Fruit fly (Drosophila melanogaster) whole organism, embryonic: ENCODE data around the gene Spase25.
A peak's percentile ranks its signal among the peaks of the same experiment; 100 is the strongest.

ENCODE experiments used
- Adf1 ChIP-seq: fragments of 200-800 bp; sonication (Bioruptor generic); IDR thresholded peaks from 2 replicates; pipeline ENCODE4 v1.3.6; 2022; ENCODE audit warnings: missing biosample characterization, missing genetic modification characterization
- CG10366 ChIP-seq: fragments of 200-800 bp; sonication (Bioruptor generic); IDR thresholded peaks from 2 replicates; pipeline ENCODE4 v1.3.6; 2022; ENCODE audit warnings: missing biosample characterization, missing genetic modification characterization
- CG10979 ChIP-seq: fragments of 200-800 bp; sonication (Bioruptor generic); optimal IDR thresholded peaks from 2 replicates; lab custom pipeline; 2018; ENCODE audit warnings: missing biosample characterization, mild to moderate bottlenecking, missing genetic modification characterization, moderate library complexity
- CG11696 ChIP-seq: fragments of 200-800 bp; sonication (Bioruptor generic); IDR thresholded peaks from 2 replicates; pipeline ENCODE4 v1.3.6; 2022; ENCODE audit warnings: missing biosample characterization, missing genetic modification characterization
- CG12071 ChIP-seq: fragments of 200-800 bp; sonication (Bioruptor generic); optimal IDR thresholded peaks from 3 replicates; lab custom pipeline; 2018; ENCODE audit warnings: missing biosample characterization, mild to moderate bottlenecking, missing genetic modification characterization
- CG12391 ChIP-seq: fragments of 200-800 bp; sonication (Bioruptor generic); optimal IDR thresholded peaks from 3 replicates; lab custom pipeline; 2018; ENCODE audit warnings: missing biosample characterization, mild to moderate bottlenecking, missing genetic modification characterization, moderate library complexity
- CG13287 ChIP-seq: fragments of 200-800 bp; sonication (Bioruptor generic); IDR thresholded peaks from 2 replicates; pipeline ENCODE4 v1.3.6; 2022; ENCODE audit warnings: missing biosample characterization, missing genetic modification characterization; ENCODE audit not compliant: partially characterized antibody
- CG13894 ChIP-seq: fragments of 200-800 bp; sonication (Bioruptor generic); optimal IDR thresholded peaks from 3 replicates; lab custom pipeline; 2018; ENCODE audit warnings: missing biosample characterization, mild to moderate bottlenecking, missing genetic modification characterization, moderate library complexity
- CG14441 ChIP-seq: fragments of 200-800 bp; sonication (Bioruptor generic); IDR thresholded peaks from 2 replicates; pipeline ENCODE4 v1.3.6; 2022; ENCODE audit warnings: missing biosample characterization, missing genetic modification characterization
- CG14710 ChIP-seq: fragments of 200-800 bp; sonication (Bioruptor generic); optimal IDR thresholded peaks from 3 replicates; lab custom pipeline; 2019; ENCODE audit warnings: missing biosample characterization, mild to moderate bottlenecking, missing genetic modification characterization, moderate library complexity
- CG14860 ChIP-seq: fragments of 200-800 bp; sonication (Bioruptor generic); IDR thresholded peaks from 3 replicates; pipeline ENCODE4 v1.3.6; 2022; ENCODE audit warnings: missing biosample characterization, missing genetic modification characterization; ENCODE audit not compliant: partially characterized antibody
- CG14965 ChIP-seq: fragments of 200-800 bp; sonication (Bioruptor generic); optimal IDR thresholded peaks from 2 replicates; lab custom pipeline; 2016; ENCODE audit warnings: missing biosample characterization, missing genetic modification characterization, borderline replicate concordance
- CG2129 ChIP-seq: fragments of 200-800 bp; sonication (Bioruptor generic); IDR thresholded peaks from 2 replicates; pipeline ENCODE4 v1.3.6; 2022; ENCODE audit warnings: missing biosample characterization, missing genetic modification characterization; ENCODE audit not compliant: partially characterized antibody
- CG33213 ChIP-seq: fragments of 200-800 bp; sonication (Bioruptor generic); optimal IDR thresholded peaks from 3 replicates; lab custom pipeline; 2016; ENCODE audit warnings: missing biosample characterization, missing genetic modification characterization
- CG34224 ChIP-seq: fragments of 200-800 bp; sonication (Bioruptor generic); IDR thresholded peaks from 3 replicates; pipeline ENCODE4 v1.3.6; 2022; ENCODE audit warnings: missing biosample characterization, missing genetic modification characterization; ENCODE audit not compliant: partially characterized antibody
- CG3838 ChIP-seq: fragments of 200-800 bp; sonication (Bioruptor generic); optimal IDR thresholded peaks from 3 replicates; lab custom pipeline; 2016; ENCODE audit warnings: missing biosample characterization, missing genetic modification characterization
- CG3847 ChIP-seq: fragments of 200-800 bp; sonication (Bioruptor generic); IDR thresholded peaks from 2 replicates; pipeline ENCODE4 v1.3.6; 2022; ENCODE audit warnings: missing biosample characterization, missing genetic modification characterization
- CG4617 ChIP-seq: fragments of 200-800 bp; sonication (Bioruptor generic); optimal IDR thresholded peaks from 3 replicates; lab custom pipeline; 2016; ENCODE audit warnings: missing biosample characterization, missing genetic modification characterization, borderline replicate concordance
- CG6272 ChIP-seq: fragments of 200-800 bp; sonication (Bioruptor generic); IDR thresholded peaks from 2 replicates; pipeline ENCODE4 v1.3.6; 2022; ENCODE audit warnings: missing biosample characterization, missing genetic modification characterization
- CG6689 ChIP-seq: fragments of 200-800 bp; sonication (Bioruptor generic); IDR thresholded peaks from 2 replicates; pipeline ENCODE4 v1.3.6; 2022; ENCODE audit warnings: missing biosample characterization, missing genetic modification characterization
- CG6791 ChIP-seq: fragments of 200-800 bp; sonication (Bioruptor generic); IDR thresholded peaks from 3 replicates; pipeline ENCODE4 v1.3.6; 2022; ENCODE audit warnings: missing biosample characterization, missing genetic modification characterization; ENCODE audit not compliant: partially characterized antibody
- CG7928 ChIP-seq: fragments of 200-800 bp; sonication (Bioruptor generic); optimal IDR thresholded peaks from 2 replicates; lab custom pipeline; 2017; ENCODE audit warnings: missing biosample characterization, mild to moderate bottlenecking, missing genetic modification characterization
- CG8281 ChIP-seq: fragments of 200-800 bp; sonication (Bioruptor generic); optimal IDR thresholded peaks from 2 replicates; lab custom pipeline; 2018; ENCODE audit warnings: missing biosample characterization, mild to moderate bottlenecking, missing genetic modification characterization, moderate library complexity
- CG8478 ChIP-seq: fragments of >200 bp; optimal IDR thresholded peaks from 2 replicates; lab custom pipeline; 2018
- CG8765 ChIP-seq: fragments of 200-800 bp; sonication (Bioruptor generic); IDR thresholded peaks from 2 replicates; pipeline ENCODE4 v1.3.6; 2022; ENCODE audit warnings: missing biosample characterization, missing genetic modification characterization
- CG9727 ChIP-seq: fragments of 200-800 bp; sonication (Bioruptor generic); optimal IDR thresholded peaks from 3 replicates; lab custom pipeline; 2017; ENCODE audit warnings: missing biosample characterization, mild to moderate bottlenecking, missing genetic modification characterization
- Doc3 ChIP-seq: fragments of 200-800 bp; sonication (Bioruptor generic); IDR thresholded peaks from 3 replicates; pipeline ENCODE4 v1.3.6; 2022; ENCODE audit warnings: missing biosample characterization, missing genetic modification characterization; ENCODE audit not compliant: partially characterized antibody
- Elba2 ChIP-seq: fragments of 200-800 bp; sonication (Bioruptor generic); optimal IDR thresholded peaks from 3 replicates; lab custom pipeline; 2016; ENCODE audit warnings: missing biosample characterization, missing genetic modification characterization
- H2.0 ChIP-seq: fragments of 200-800 bp; sonication (Bioruptor generic); IDR thresholded peaks from 2 replicates; pipeline ENCODE4 v1.3.6; 2022; ENCODE audit warnings: missing biosample characterization, missing genetic modification characterization
- Jarid2 ChIP-seq: fragments of 200-800 bp; sonication (Bioruptor generic); optimal IDR thresholded peaks from 3 replicates; lab custom pipeline; 2017; ENCODE audit warnings: mild to moderate bottlenecking, missing biosample characterization, missing genetic modification reagents, missing genetic modification characterization
- Med ChIP-seq: fragments of 200-800 bp; sonication (Bioruptor generic); peaks from one replicate; lab custom pipeline; 2016; ENCODE audit warnings: missing biosample characterization, missing genetic modification characterization, mild to moderate bottlenecking, inconsistent platforms, moderate library complexity
- Sin3A ChIP-seq: fragments of >200 bp; optimal IDR thresholded peaks from 2 replicates; lab custom pipeline; 2018
- Ssrp ChIP-seq: fragments of 200-800 bp; sonication (Bioruptor generic); optimal IDR thresholded peaks from 2 replicates; lab custom pipeline; 2018; ENCODE audit warnings: missing biosample characterization, mild to moderate bottlenecking, missing genetic modification characterization, moderate library complexity
- ase ChIP-seq: fragments of 200-800 bp; sonication (Bioruptor generic); IDR thresholded peaks from 3 replicates; pipeline ENCODE4 v1.3.6; 2022; ENCODE audit warnings: missing biosample characterization, missing genetic modification characterization
- crc ChIP-seq: fragments of 200-800 bp; sonication (Bioruptor generic); optimal IDR thresholded peaks from 2 replicates; lab custom pipeline; 2016; ENCODE audit warnings: missing biosample characterization, missing genetic modification characterization
- disco-r ChIP-seq: fragments of 200-800 bp; sonication (Bioruptor generic); optimal IDR thresholded peaks from 2 replicates; lab custom pipeline; 2016; ENCODE audit warnings: missing biosample characterization, missing genetic modification characterization
- dpn ChIP-seq, 2 experiments: fragments of 200-800 bp; sonication (Bioruptor generic); optimal IDR thresholded peaks; 3 replicates each; lab custom pipeline; 2016; ENCODE audit warnings: missing biosample characterization in 2 of 2, missing genetic modification characterization in 2 of 2
- emc ChIP-seq: fragments of 200-800 bp; sonication (Bioruptor generic); optimal IDR thresholded peaks from 2 replicates; lab custom pipeline; 2016; ENCODE audit warnings: missing biosample characterization, missing genetic modification characterization
- fd64A ChIP-seq: fragments of 200-800 bp; sonication (Bioruptor generic); optimal IDR thresholded peaks from 3 replicates; lab custom pipeline; 2018; ENCODE audit warnings: missing biosample characterization, mild to moderate bottlenecking, missing genetic modification characterization
- gro ChIP-seq: fragments of 200-800 bp; sonication (Bioruptor generic); optimal IDR thresholded peaks from 2 replicates; lab custom pipeline; 2016; ENCODE audit warnings: missing biosample characterization, missing genetic modification characterization
- klu ChIP-seq: fragments of 200-800 bp; sonication (Bioruptor generic); IDR thresholded peaks from 2 replicates; pipeline ENCODE4 v1.3.6; 2022; ENCODE audit warnings: missing biosample characterization, missing genetic modification characterization
- kni ChIP-seq: fragments of 200-800 bp; sonication (Bioruptor generic); optimal IDR thresholded peaks from 3 replicates; lab custom pipeline; 2017; ENCODE audit warnings: mild to moderate bottlenecking, missing biosample characterization, missing genetic modification reagents, missing genetic modification characterization
- lmd ChIP-seq: fragments of 200-800 bp; sonication (Bioruptor generic); IDR thresholded peaks from 2 replicates; pipeline ENCODE4 v1.3.6; 2022; ENCODE audit warnings: missing biosample characterization, missing genetic modification characterization
- mld ChIP-seq: fragments of 200-800 bp; sonication (Bioruptor generic); IDR thresholded peaks from 3 replicates; pipeline ENCODE4 v1.3.6; 2022; ENCODE audit warnings: missing biosample characterization, missing genetic modification characterization; ENCODE audit not compliant: partially characterized antibody
- otp ChIP-seq: fragments of 200-800 bp; sonication (Bioruptor generic); IDR thresholded peaks from 3 replicates; pipeline ENCODE4, ENCODE4 v1.3.6; 2022; ENCODE audit warnings: missing biosample characterization, missing genetic modification characterization
- pita ChIP-seq: fragments of 200-800 bp; sonication (Bioruptor generic); optimal IDR thresholded peaks from 2 replicates; lab custom pipeline; 2017; ENCODE audit warnings: missing biosample characterization, mild to moderate bottlenecking, missing genetic modification characterization
- repo ChIP-seq: fragments of 200-800 bp; sonication (Bioruptor generic); optimal IDR thresholded peaks from 2 replicates; lab custom pipeline; 2016; ENCODE audit warnings: missing biosample characterization, missing genetic modification characterization
- rib ChIP-seq: fragments of 200-800 bp; sonication (Bioruptor generic); IDR thresholded peaks from 2 replicates; pipeline ENCODE4 v1.3.6; 2022; ENCODE audit warnings: missing biosample characterization, missing genetic modification characterization
- seq ChIP-seq: fragments of 200-800 bp; sonication (Bioruptor generic); IDR thresholded peaks from 2 replicates; pipeline ENCODE4 v1.3.6; 2022; ENCODE audit warnings: missing biosample characterization, missing genetic modification characterization
- sisA ChIP-seq: fragments of 200-800 bp; sonication (Bioruptor generic); IDR thresholded peaks from 2 replicates; pipeline ENCODE4 v1.3.6; 2022; ENCODE audit warnings: missing biosample characterization, missing genetic modification characterization

The Spase25 gene

DNA sequence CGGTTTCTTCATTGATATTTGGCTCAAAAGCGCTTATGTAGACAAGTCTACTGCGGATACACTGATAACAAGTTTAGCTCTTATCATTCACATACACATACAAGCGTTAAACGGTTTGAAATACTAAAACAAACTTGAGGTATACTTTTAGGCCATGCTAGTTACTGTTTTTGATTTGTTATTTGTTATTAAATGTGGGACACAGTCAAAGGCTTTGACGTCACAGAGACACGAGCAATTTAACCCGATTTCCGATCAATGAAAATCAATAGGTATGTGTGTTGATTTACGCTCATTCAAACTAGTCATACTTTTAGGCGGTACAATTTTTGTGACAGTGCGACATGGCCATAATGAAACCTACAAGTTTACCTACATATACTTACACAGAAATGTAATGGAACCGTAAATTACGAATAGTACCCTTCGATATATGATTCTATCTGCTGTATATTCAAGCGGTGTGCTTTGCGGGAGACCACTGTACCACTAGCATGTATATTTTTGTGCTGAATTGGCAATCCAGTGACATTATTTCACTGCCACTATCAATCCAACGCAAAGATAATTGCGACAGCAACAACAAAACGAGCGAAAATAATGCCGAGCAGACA, 38.2 kb upstream of the Spase25 start (continued):
- TF ChIP-seq CG12071 (GFP tag; lab: Kevin White, UChicago) (peak; percentile 79), emc (GFP tag; lab: Kevin White, UChicago) (peak; percentile 81), Med (peak; percentile 98), mld (GFP tag; lab: Robert Waterston, UW) (no peak), disco-r (GFP tag; lab: Kevin White, UChicago) (peak; percentile 62), CG2129 (GFP tag; lab: Robert Waterston, UW) (no peak), Elba2 (GFP tag; lab: Kevin White, UChicago) (no peak), CG10979 (tag; lab: Kevin White, UChicago) (no peak), CG34224 (GFP tag; lab: Robert Waterston, UW) (no peak), CG8765 (peak; percentile 48; the same call in 1 of the 2 replicates), Doc3 (no peak), lmd (GFP tag; lab: Robert Waterston, UW) (peak; percentile 88), Sin3A (lab: Kevin White, UChicago) (no peak), CG6689 (GFP tag; lab: Robert Waterston, UW) (peak; percentile 62), CG14441 (GFP tag; lab: Robert Waterston, UW) (peak; percentile 87), CG12391 (peak; percentile 61), pita (GFP tag; lab: Kevin White, UChicago) (no peak), CG33213 (GFP tag; lab: Kevin White, UChicago) (peak; percentile 50), fd64A (GFP tag; lab: Kevin White, UChicago) (no peak), CG14965 (GFP tag; lab: Kevin White, UChicago) (no peak), gro (GFP tag; lab: Kevin White, UChicago) (peak; percentile 92), CG13287 (GFP tag; lab: Robert Waterston, UW) (peak; percentile 29), CG8478 (lab: Kevin White, UChicago) (no peak), Jarid2 (GFP tag; lab: Kevin White, UChicago) (no peak), sisA (GFP tag; lab: Robert Waterston, UW) (peak; percentile 77), Ssrp (tag; lab: Kevin White, UChicago) (peak; percentile 3), CG14860 (no peak), CG9727 (GFP tag; lab: Kevin White, UChicago) (peak; percentile 62), kni (GFP tag; lab: Kevin White, UChicago) (no peak), CG10366 (GFP tag; lab: Robert Waterston, UW) (peak; percentile 78), repo (GFP tag; lab: Kevin White, UChicago) (peak; percentile 4), seq (GFP tag; lab: Robert Waterston, UW) (peak; percentile 66), CG7928 (peak; percentile 56), CG6791 (GFP tag; lab: Robert Waterston, UW) (no peak), CG3838 (GFP tag; lab: Kevin White, UChicago) (no peak), ase (GFP tag; lab: Robert Waterston, UW) (no peak; the same call in 2 of the 3 replicates), CG8281 (peak; percentile 29), otp (GFP tag; lab: Robert Waterston, UW) (0 out of 3 replicates have a peak, but pooled peaks have one; percentile 46), CG6272 (peak; percentile 46; the same call in 1 of the 2 replicates), CG11696 (GFP tag; lab: Robert Waterston, UW) (no peak), CG13894 (tag; lab: Kevin White, UChicago) (peak; percentile 86), H2.0 (GFP tag; lab: Robert Waterston, UW) (peak; percentile 75), Adf1 (GFP tag; lab: Robert Waterston, UW) (peak; percentile 57), dpn (GFP tag; optimal IDR thresholded peaks at IDR 0.05; lab: Kevin White, UChicago) (peak; percentile 76 to 77), CG4617 (peak; percentile 14), klu (peak; percentile 58), CG14710 (tag; lab: Kevin White, UChicago) (no peak), CG3847 (GFP tag; lab: Robert Waterston, UW) (peak; percentile 89), rib (GFP tag; lab: Robert Waterston, UW) (peak; percentile 95), crc (peak; percentile 70)
